Fruit fly (Drosophila melanogaster) whole organism, embryonic: Measurements from ENCODE around the gene Prp18.
A peak's percentile ranks its signal among the peaks of the same experiment; 100 is the strongest.

Source experiments
- ATbp ChIP-seq: fragments of 200-800 bp; sonication (Bioruptor generic); optimal IDR thresholded peaks from 2 replicates; lab custom pipeline; 2017; ENCODE audit warnings: missing biosample characterization, mild to moderate bottlenecking, missing genetic modification characterization, missing genetic modification reagents
- Abd-B ChIP-seq: fragments of 200-800 bp; sonication (Bioruptor generic); optimal IDR thresholded peaks from 2 replicates; lab custom pipeline; 2018; ENCODE audit warnings: missing biosample characterization, mild to moderate bottlenecking, missing genetic modification characterization, moderate library complexity
- BtbVII ChIP-seq: fragments of 200-800 bp; sonication (Bioruptor generic); optimal IDR thresholded peaks from 3 replicates; lab custom pipeline; 2017; ENCODE audit warnings: missing biosample characterization, mild to moderate bottlenecking, missing genetic modification characterization
- Bteb2 ChIP-seq: fragments of 200-800 bp; sonication (Bioruptor generic); optimal IDR thresholded peaks from 2 replicates; lab custom pipeline; 2016; ENCODE audit warnings: missing biosample characterization, missing genetic modification characterization
- C15 ChIP-seq: fragments of 200-800 bp; sonication (Bioruptor generic); IDR thresholded peaks from 3 replicates; pipeline ENCODE4 v1.3.6; 2022; ENCODE audit warnings: missing biosample characterization, missing genetic modification characterization
- CG10321 ChIP-seq: fragments of 200-800 bp; sonication (Bioruptor generic); IDR thresholded peaks from 2 replicates; pipeline ENCODE4 v1.3.6; 2022; ENCODE audit warnings: missing biosample characterization, missing genetic modification characterization
- CG11398 ChIP-seq: fragments of 200-800 bp; sonication (Bioruptor generic); optimal IDR thresholded peaks from 2 replicates; lab custom pipeline; 2016; ENCODE audit warnings: missing biosample characterization, missing genetic modification characterization
- CG12659 ChIP-seq: fragments of 200-800 bp; sonication (Bioruptor generic); optimal IDR thresholded peaks from 3 replicates; lab custom pipeline; 2017; ENCODE audit warnings: mild to moderate bottlenecking, missing biosample characterization, missing genetic modification reagents, missing genetic modification characterization
- CG14014 ChIP-seq: fragments of 200-800 bp; sonication (Bioruptor generic); IDR thresholded peaks from 2 replicates; pipeline ENCODE4 v1.3.6; 2022; ENCODE audit warnings: missing biosample characterization, missing genetic modification characterization
- CG14860 ChIP-seq: fragments of 200-800 bp; sonication (Bioruptor generic); IDR thresholded peaks from 3 replicates; pipeline ENCODE4 v1.3.6; 2022; ENCODE audit warnings: missing biosample characterization, missing genetic modification characterization; ENCODE audit not compliant: partially characterized antibody
- CG15073 ChIP-seq: fragments of 200-800 bp; sonication (Bioruptor generic); optimal IDR thresholded peaks from 2 replicates; lab custom pipeline; 2016; ENCODE audit warnings: missing biosample characterization, missing genetic modification characterization
- CG1529 ChIP-seq: fragments of 200-800 bp; sonication (Bioruptor generic); optimal IDR thresholded peaks from 3 replicates; lab custom pipeline; 2018; ENCODE audit warnings: missing biosample characterization, missing genetic modification characterization
- CG15479 ChIP-seq: fragments of 200-800 bp; sonication (Bioruptor generic); optimal IDR thresholded peaks from 3 replicates; lab custom pipeline; 2019; ENCODE audit warnings: missing biosample characterization, mild to moderate bottlenecking, missing genetic modification characterization, moderate library complexity
- CG18619 ChIP-seq: fragments of 200-800 bp; sonication (Bioruptor generic); optimal IDR thresholded peaks from 3 replicates; lab custom pipeline; 2017; ENCODE audit warnings: missing biosample characterization, mild to moderate bottlenecking, missing genetic modification characterization
- CG2712 ChIP-seq: fragments of 200-800 bp; optimal IDR thresholded peaks from 3 replicates; lab custom pipeline; 2019; ENCODE audit warnings: missing biosample characterization, mild to moderate bottlenecking, missing genetic modification characterization, moderate library complexity
- CG31224 ChIP-seq: fragments of 200-800 bp; sonication (Bioruptor generic); IDR thresholded peaks from 2 replicates; pipeline ENCODE4 v1.3.6; 2022; ENCODE audit warnings: missing biosample characterization, missing genetic modification characterization
- CG31388 ChIP-seq: fragments of 200-800 bp; sonication (Bioruptor generic); optimal IDR thresholded peaks from 2 replicates; lab custom pipeline; 2016; ENCODE audit warnings: missing biosample characterization, missing genetic modification characterization
- CG31441 ChIP-seq: fragments of 200-800 bp; sonication (Bioruptor generic); IDR thresholded peaks from 2 replicates; pipeline ENCODE4 v1.3.6; 2022; ENCODE audit warnings: missing biosample characterization, missing genetic modification characterization
- CG32767 ChIP-seq: fragments of 200-800 bp; sonication (Bioruptor generic); IDR thresholded peaks from 2 replicates; pipeline ENCODE4 v1.3.6; 2022; ENCODE audit warnings: missing biosample characterization, missing genetic modification characterization
- CG4820 ChIP-seq: fragments of 200-800 bp; sonication (Bioruptor generic); optimal IDR thresholded peaks from 3 replicates; lab custom pipeline; 2016; ENCODE audit warnings: missing biosample characterization, missing genetic modification characterization
- CG5245 ChIP-seq: fragments of 200-800 bp; sonication (Bioruptor generic); optimal IDR thresholded peaks from 3 replicates; lab custom pipeline; 2016; ENCODE audit warnings: missing biosample characterization, missing genetic modification characterization
- CG6689 ChIP-seq: fragments of 200-800 bp; sonication (Bioruptor generic); IDR thresholded peaks from 2 replicates; pipeline ENCODE4 v1.3.6; 2022; ENCODE audit warnings: missing biosample characterization, missing genetic modification characterization
- CG8281 ChIP-seq: fragments of 200-800 bp; sonication (Bioruptor generic); optimal IDR thresholded peaks from 2 replicates; lab custom pipeline; 2018; ENCODE audit warnings: missing biosample characterization, mild to moderate bottlenecking, missing genetic modification characterization, moderate library complexity
- CG9727 ChIP-seq: fragments of 200-800 bp; sonication (Bioruptor generic); optimal IDR thresholded peaks from 3 replicates; lab custom pipeline; 2017; ENCODE audit warnings: missing biosample characterization, mild to moderate bottlenecking, missing genetic modification characterization
- CG9797 ChIP-seq: fragments of 200-800 bp; sonication (Bioruptor generic); optimal IDR thresholded peaks from 3 replicates; lab custom pipeline; 2018; ENCODE audit warnings: missing biosample characterization, mild to moderate bottlenecking, missing genetic modification characterization
- Doc2 ChIP-seq: fragments of 200-800 bp; sonication (Bioruptor generic); IDR thresholded peaks from 2 replicates; pipeline ENCODE4 v1.3.6; 2022; ENCODE audit warnings: missing biosample characterization, missing genetic modification characterization
- H15 ChIP-seq: fragments of 200-800 bp; sonication (Bioruptor generic); IDR thresholded peaks from 3 replicates; pipeline ENCODE4 v1.3.6; 2022; ENCODE audit warnings: missing biosample characterization, missing genetic modification characterization
- Hey ChIP-seq: fragments of 200-800 bp; sonication (Bioruptor generic); optimal IDR thresholded peaks from 3 replicates; lab custom pipeline; 2018; ENCODE audit warnings: missing biosample characterization, mild to moderate bottlenecking, missing genetic modification characterization
- Hmx ChIP-seq: fragments of 200-800 bp; sonication (Bioruptor generic); optimal IDR thresholded peaks from 2 replicates; lab custom pipeline; 2016; ENCODE audit warnings: missing biosample characterization, missing genetic modification characterization
- Oli ChIP-seq: fragments of 200-800 bp; sonication (Bioruptor generic); optimal IDR thresholded peaks from 2 replicates; lab custom pipeline; 2018; ENCODE audit warnings: missing biosample characterization, mild to moderate bottlenecking, missing genetic modification characterization, moderate library complexity
- Poxn ChIP-seq: fragments of 200-800 bp; sonication (Bioruptor generic); IDR thresholded peaks from 2 replicates; pipeline ENCODE4 v1.3.6; 2022; ENCODE audit warnings: missing biosample characterization, missing genetic modification characterization
- Ptx1 ChIP-seq: fragments of 200-800 bp; sonication (Bioruptor generic); IDR thresholded peaks from 2 replicates; pipeline ENCODE4 v1.3.6; 2022; ENCODE audit warnings: missing biosample characterization, missing genetic modification characterization
- Spps ChIP-seq: fragments of 200-800 bp; sonication (Bioruptor generic); optimal IDR thresholded peaks from 2 replicates; lab custom pipeline; 2018; ENCODE audit warnings: missing biosample characterization, mild to moderate bottlenecking, missing genetic modification characterization
- YL-1 ChIP-seq: fragments of 200-800 bp; sonication (Bioruptor generic); optimal IDR thresholded peaks from 3 replicates; lab custom pipeline; 2017; ENCODE audit warnings: missing biosample characterization, mild to moderate bottlenecking, missing genetic modification characterization
- ac ChIP-seq: fragments of 200-800 bp; sonication (Bioruptor generic); optimal IDR thresholded peaks from 3 replicates; lab custom pipeline; 2017; ENCODE audit warnings: missing biosample characterization, mild to moderate bottlenecking, missing genetic modification characterization
- ase ChIP-seq: fragments of 200-800 bp; sonication (Bioruptor generic); IDR thresholded peaks from 3 replicates; pipeline ENCODE4 v1.3.6; 2022; ENCODE audit warnings: missing biosample characterization, missing genetic modification characterization
- crol ChIP-seq: fragments of 200-800 bp; sonication (Bioruptor generic); IDR thresholded peaks from 2 replicates; pipeline ENCODE4 v1.3.6; 2022; ENCODE audit warnings: missing biosample characterization, missing genetic modification characterization
- fd102C ChIP-seq: fragments of 200-800 bp; sonication (Bioruptor generic); optimal IDR thresholded peaks from 2 replicates; lab custom pipeline; 2018; ENCODE audit warnings: missing biosample characterization, mild to moderate bottlenecking, missing genetic modification characterization, moderate library complexity
- grn ChIP-seq: fragments of 200-800 bp; sonication (Bioruptor generic); optimal IDR thresholded peaks from 3 replicates; lab custom pipeline; 2017; ENCODE audit warnings: missing biosample characterization, missing genetic modification characterization
- gt ChIP-seq: fragments of 200-800 bp; sonication (Bioruptor generic); IDR thresholded peaks from 2 replicates; pipeline ENCODE4 v1.3.6; 2022; ENCODE audit warnings: missing biosample characterization, missing genetic modification characterization
- h ChIP-seq: fragments of >200 bp; optimal IDR thresholded peaks from 2 replicates; lab custom pipeline; 2017
- kni ChIP-seq: fragments of 200-800 bp; sonication (Bioruptor generic); optimal IDR thresholded peaks from 3 replicates; lab custom pipeline; 2017; ENCODE audit warnings: mild to moderate bottlenecking, missing biosample characterization, missing genetic modification reagents, missing genetic modification characterization
- pho ChIP-seq: fragments of 200-800 bp; sonication (Bioruptor generic); optimal IDR thresholded peaks from 2 replicates; lab custom pipeline; 2016; ENCODE audit warnings: missing biosample characterization, missing genetic modification characterization
- salm ChIP-seq: fragments of 200-800 bp; sonication (Bioruptor generic); optimal IDR thresholded peaks from 2 replicates; lab custom pipeline; 2018; ENCODE audit warnings: missing biosample characterization, mild to moderate bottlenecking, missing genetic modification characterization
- sc ChIP-seq, 3 experiments: fragments of >200 bp in 2 of 3; fragments of 200-800 bp in 1 of 3; sonication (Bioruptor generic) in 1 of 3; optimal IDR thresholded peaks; 2 replicates in 2 of 3; 3 replicates in 1 of 3; lab custom pipeline; 2017; ENCODE audit warnings: mild to moderate bottlenecking in 1 of 3, missing biosample characterization in 1 of 3, missing genetic modification characterization in 1 of 3, missing genetic modification reagents in 1 of 3
- slou ChIP-seq: fragments of 200-800 bp; sonication (Bioruptor generic); optimal IDR thresholded peaks from 3 replicates; lab custom pipeline; 2016; ENCODE audit warnings: missing biosample characterization, missing genetic modification characterization
- sna ChIP-seq: fragments of 200-800 bp; sonication (Bioruptor generic); IDR thresholded peaks from 2 replicates; pipeline ENCODE4 v1.3.6; 2022; ENCODE audit warnings: missing biosample characterization, missing genetic modification characterization; ENCODE audit not compliant: partially characterized antibody
- ssp ChIP-seq: fragments of 200-800 bp; sonication (Bioruptor generic); IDR thresholded peaks from 2 replicates; pipeline ENCODE4 v1.3.6; 2022; ENCODE audit warnings: missing biosample characterization, missing genetic modification characterization
- toy ChIP-seq: fragments of 200-800 bp; sonication (Bioruptor generic); IDR thresholded peaks from 2 replicates; pipeline ENCODE4 v1.3.6; 2022; ENCODE audit warnings: missing biosample characterization, missing genetic modification characterization
- ttk ChIP-seq: fragments of 200-800 bp; sonication (Bioruptor generic); IDR thresholded peaks from 2 replicates; pipeline ENCODE4 v2.1.2; 2022; ENCODE audit warnings: missing biosample characterization, missing genetic modification characterization
- tx ChIP-seq: fragments of 200-800 bp; sonication (Bioruptor generic); optimal IDR thresholded peaks from 2 replicates; lab custom pipeline; 2016; ENCODE audit warnings: missing biosample characterization, missing genetic modification characterization
- zfh2 ChIP-seq: fragments of 200-800 bp; sonication (Bioruptor generic); optimal IDR thresholded peaks from 2 replicates; lab custom pipeline; 2016; ENCODE audit warnings: missing biosample characterization, missing genetic modification characterization

The Prp18 gene

dm6 chr3R:19023862-19024261, 7.2 kb downstream of the Prp18 start, which contains the start of the genes CG6005 and CG14286 (continued):
- TF ChIP-seq sc (optimal IDR thresholded peaks at IDR 0.05; lab: Kevin White, UChicago): no peak
- no peak for TF ChIP-seq sc (GFP tag; optimal IDR thresholded peaks at IDR 0.05; lab: Kevin White, UChicago)
- peak; percentile 73 for TF ChIP-seq ttk
- no peak for TF ChIP-seq gt (GFP tag; lab: Robert Waterston, UW)
- TF ChIP-seq Spps (tag; lab: Kevin White, UChicago): no peak
- TF ChIP-seq CG4820: no peak
- TF ChIP-seq Ptx1 (GFP tag; lab: Robert Waterston, UW): peak; percentile 66
- peak; percentile 59; the same call in 1 of the 2 replicates for TF ChIP-seq CG31224 (GFP tag; lab: Robert Waterston, UW)
- peak; percentile 45 for TF ChIP-seq ssp (GFP tag; lab: Robert Waterston, UW)
- TF ChIP-seq CG8281: no peak
- TF ChIP-seq Abd-B (GFP tag; lab: Kevin White, UChicago): no peak
- TF ChIP-seq CG15073 (GFP tag; lab: Kevin White, UChicago): no peak
- TF ChIP-seq CG9727 (GFP tag; lab: Kevin White, UChicago): peak; percentile 12
- peak; percentile 64 for TF ChIP-seq pho (GFP tag; lab: Kevin White, UChicago)
- peak; percentile 80 for TF ChIP-seq YL-1 (GFP tag; lab: Kevin White, UChicago)
- peak; percentile 59 for TF ChIP-seq CG14860 (GFP tag; lab: Robert Waterston, UW)
- no peak for TF ChIP-seq Hmx (GFP tag; lab: Kevin White, UChicago)
- TF ChIP-seq salm: no peak
- no peak for TF ChIP-seq fd102C (GFP tag; lab: Kevin White, UChicago)
- TF ChIP-seq Poxn: no peak
- 0 out of 2 replicates have a peak, but pooled peaks have one; percentile 8 for TF ChIP-seq toy (GFP tag; lab: Robert Waterston, UW)
- peak; percentile 69 for TF ChIP-seq sna (GFP tag; lab: Robert Waterston, UW)
- no peak for TF ChIP-seq CG1529 (GFP tag; lab: Kevin White, UChicago)
- peak; percentile 30 for TF ChIP-seq tx (GFP tag; lab: Kevin White, UChicago)
- TF ChIP-seq CG9797 (GFP tag; lab: Kevin White, UChicago): peak; percentile 33
- TF ChIP-seq zfh2 (GFP tag; lab: Kevin White, UChicago): peak; percentile 63
- TF ChIP-seq CG2712 (tag; lab: Kevin White, UChicago): peak; percentile 22
- no peak for TF ChIP-seq Doc2 (GFP tag; lab: Robert Waterston, UW)
- no peak for TF ChIP-seq Oli (tag; lab: Kevin White, UChicago)
- TF ChIP-seq Hey (tag; lab: Kevin White, UChicago): no peak
- TF ChIP-seq H15 (GFP tag; lab: Robert Waterston, UW): peak; percentile 58; the same call in 1 of the 3 replicates
- no peak for TF ChIP-seq crol (GFP tag; lab: Robert Waterston, UW)
- no peak for TF ChIP-seq CG31388 (GFP tag; lab: Kevin White, UChicago)
- no peak for TF ChIP-seq ac (GFP tag; lab: Kevin White, UChicago)
- TF ChIP-seq CG15479 (GFP tag; lab: Kevin White, UChicago): no peak
- TF ChIP-seq CG31441: 0 out of 2 replicates have a peak, but pooled peaks have one; percentile 30
- TF ChIP-seq Bteb2: peak; percentile 64
- TF ChIP-seq ase (GFP tag; lab: Robert Waterston, UW): peak; percentile 64; the same call in 1 of the 3 replicates
- no peak for TF ChIP-seq C15 (GFP tag; lab: Robert Waterston, UW)
- no peak for TF ChIP-seq CG10321 (GFP tag; lab: Robert Waterston, UW)
- TF ChIP-seq CG18619 (GFP tag; lab: Kevin White, UChicago): peak; percentile 45
- no peak for TF ChIP-seq grn (GFP tag; lab: Kevin White, UChicago)
- TF ChIP-seq CG14014 (GFP tag; lab: Robert Waterston, UW): peak; percentile 68; the same call in 1 of the 2 replicates
- TF ChIP-seq CG5245 (GFP tag; lab: Kevin White, UChicago): peak; percentile 35
- TF ChIP-seq BtbVII (GFP tag; lab: Kevin White, UChicago): no peak
- no peak for TF ChIP-seq ATbp (GFP tag; lab: Kevin White, UChicago)
- TF ChIP-seq CG32767 (GFP tag; lab: Robert Waterston, UW): no peak
- no peak for TF ChIP-seq kni (GFP tag; lab: Kevin White, UChicago)
- TF ChIP-seq CG12659 (GFP tag; lab: Kevin White, UChicago): peak; percentile 73
- no peak for TF ChIP-seq slou (GFP tag; lab: Kevin White, UChicago)
- no peak for TF ChIP-seq h (lab: Kevin White, UChicago)
- peak; percentile 32; the same call in 1 of the 2 replicates for TF ChIP-seq CG6689 (GFP tag; lab: Robert Waterston, UW)
- TF ChIP-seq CG11398: no peak
